Fruit fly (Drosophila melanogaster) whole organism: ENCODE measurements around the gene CG33178.

Experiments
- CG8478 ChIP-seq: fragments of >200 bp; optimal IDR thresholded peaks from 2 replicates; lab custom pipeline; 2018; ENCODE audit warnings: inconsistent platforms
- Dll ChIP-seq: fragments of >200 bp; optimal IDR thresholded peaks from 2 replicates; lab custom pipeline; 2017
- EcR ChIP-seq, 2 experiments: fragments of >200 bp; optimal IDR thresholded peaks; 2 replicates each; lab custom pipeline; 2017; ENCODE audit warnings: missing biosample characterization in 2 of 2, missing genetic modification characterization in 2 of 2, missing genetic modification reagents in 2 of 2
- pan ChIP-seq: fragments of >200 bp; optimal IDR thresholded peaks from 2 replicates; lab custom pipeline; 2017
- psq ChIP-seq: fragments of >200 bp; optimal IDR thresholded peaks from 2 replicates; lab custom pipeline; 2017
- usp ChIP-seq: fragments of >200 bp; optimal IDR thresholded peaks from 2 replicates; lab custom pipeline; 2017; ENCODE audit warnings: missing biosample characterization, missing genetic modification characterization, mixed read lengths

CG33178 gene

dm6 chrX:15080780-15081402 is 1.7 kb upstream of the CG33178 start, which contains the start of gene CG33177:
Gene CG33177 (plus strand): TSS chrX:15081367.
- no peak for TF ChIP-seq Dll (lab: Kevin White, UChicago)

dm6 chrX:15084580-15085138 is 2.0 kb downstream of the CG33178 start, which contains the start of gene Cox17:
Gene Cox17 (minus strand): TSS chrX:15084699.
- TF ChIP-seq EcR (GFP tag; optimal IDR thresholded peaks at IDR 0.05; lab: Kevin White, UChicago) (no peak), psq (lab: Kevin White, UChicago) (no peak), CG8478 (lab: Kevin White, UChicago) (no peak), Dll (lab: Kevin White, UChicago) (no peak), pan (no peak), usp (GFP tag; lab: Kevin White, UChicago) (no peak)

dm6 chrX:15085777-15086510 is 3.3 kb downstream of the CG33178 start, which contains the start of the genes CG15027 and Dbct:
Gene CG15027 (minus strand): TSS chrX:15085827.
Gene Dbct (plus strand): TSS chrX:15086125.
- TF ChIP-seq pan = no peak

dm6 chrX:15089146-15089698 is 6.6 kb downstream of the CG33178 start, which contains the start of gene Rab3-GEF:
Gene Rab3-GEF (plus strand): TSS chrX:15089682.
- TF ChIP-seq CG8478 (lab: Kevin White, UChicago) = no peak
- TF ChIP-seq EcR (GFP tag; optimal IDR thresholded peaks at IDR 0.05; lab: Kevin White, UChicago) = no peak
- TF ChIP-seq Dll (lab: Kevin White, UChicago) = no peak
- no peak for TF ChIP-seq psq (lab: Kevin White, UChicago)
- no peak for TF ChIP-seq usp (GFP tag; lab: Kevin White, UChicago)
- TF ChIP-seq pan = no peak

dm6 chrX:15090371-15090770 is 7.7 kb downstream of the CG33178 start:
- TF ChIP-seq psq (lab: Kevin White, UChicago) (no peak), pan (no peak), EcR (GFP tag; optimal IDR thresholded peaks at IDR 0.05; lab: Kevin White, UChicago) (no peak), Dll (lab: Kevin White, UChicago) (no peak)

- TF ChIP-seq psq (lab: Kevin White, UChicago) = no peak
- TF ChIP-seq Dll (lab: Kevin White, UChicago) = no peak
- TF ChIP-seq CG8478 (lab: Kevin White, UChicago) = no peak
- no peak for TF ChIP-seq EcR (GFP tag; optimal IDR thresholded peaks at IDR 0.05; lab: Kevin White, UChicago)
- TF ChIP-seq pan = no peak
- TF ChIP-seq usp (GFP tag; lab: Kevin White, UChicago) = no peak
These were observed 8.5 kb downstream of the CG33178 start for dm6 chrX:15091159-15091558.

dm6 chrX:15095942-15096341 is 13.3 kb downstream of the CG33178 start, which contains the start of gene CG9072:
Gene CG9072 (minus strand): TSS chrX:15096042.
- TF ChIP-seq psq (lab: Kevin White, UChicago) (no peak), pan (no peak), Dll (lab: Kevin White, UChicago) (no peak), EcR (GFP tag; optimal IDR thresholded peaks at IDR 0.05; lab: Kevin White, UChicago) (no peak), usp (GFP tag; lab: Kevin White, UChicago) (no peak), CG8478 (lab: Kevin White, UChicago) (no peak)

dm6 chrX:15111888-15112287 is 29.3 kb downstream of the CG33178 start:
- no peak for TF ChIP-seq Dll (lab: Kevin White, UChicago)
- no peak for TF ChIP-seq usp (GFP tag; lab: Kevin White, UChicago)
- no peak for TF ChIP-seq CG8478 (lab: Kevin White, UChicago)
- TF ChIP-seq psq (lab: Kevin White, UChicago) = no peak
- TF ChIP-seq EcR (GFP tag; optimal IDR thresholded peaks at IDR 0.05; lab: Kevin White, UChicago) = no peak
- TF ChIP-seq pan = no peak

dm6 chrX:15116397-15116796 is 33.8 kb downstream of the CG33178 start, which contains the start of gene Cyp4s3:
Gene Cyp4s3 (minus strand): TSS chrX:15116542.
- TF ChIP-seq EcR (GFP tag; optimal IDR thresholded peaks at IDR 0.05; lab: Kevin White, UChicago) = no peak
- no peak for TF ChIP-seq Dll (lab: Kevin White, UChicago)
- TF ChIP-seq usp (GFP tag; lab: Kevin White, UChicago) = no peak
- no peak for TF ChIP-seq psq (lab: Kevin White, UChicago)
- TF ChIP-seq pan = no peak
- TF ChIP-seq CG8478 (lab: Kevin White, UChicago) = no peak

- TF ChIP-seq usp (GFP tag; lab: Kevin White, UChicago) = no peak
These were observed 37.5 kb downstream of the CG33178 start for dm6 chrX:15120116-15120515.

dm6 chrX:15121714-15122113 is 39.1 kb downstream of the CG33178 start:
- TF ChIP-seq CG8478 (lab: Kevin White, UChicago) = no peak
- no peak for TF ChIP-seq usp (GFP tag; lab: Kevin White, UChicago)
- TF ChIP-seq Dll (lab: Kevin White, UChicago) = no peak
- no peak for TF ChIP-seq EcR (GFP tag; optimal IDR thresholded peaks at IDR 0.05; lab: Kevin White, UChicago)
- no peak for TF ChIP-seq pan
- no peak for TF ChIP-seq psq (lab: Kevin White, UChicago)
